Worm (Caenorhabditis elegans): ENCODE measurements around the gene his-32.

Gene his-32

DNA sequence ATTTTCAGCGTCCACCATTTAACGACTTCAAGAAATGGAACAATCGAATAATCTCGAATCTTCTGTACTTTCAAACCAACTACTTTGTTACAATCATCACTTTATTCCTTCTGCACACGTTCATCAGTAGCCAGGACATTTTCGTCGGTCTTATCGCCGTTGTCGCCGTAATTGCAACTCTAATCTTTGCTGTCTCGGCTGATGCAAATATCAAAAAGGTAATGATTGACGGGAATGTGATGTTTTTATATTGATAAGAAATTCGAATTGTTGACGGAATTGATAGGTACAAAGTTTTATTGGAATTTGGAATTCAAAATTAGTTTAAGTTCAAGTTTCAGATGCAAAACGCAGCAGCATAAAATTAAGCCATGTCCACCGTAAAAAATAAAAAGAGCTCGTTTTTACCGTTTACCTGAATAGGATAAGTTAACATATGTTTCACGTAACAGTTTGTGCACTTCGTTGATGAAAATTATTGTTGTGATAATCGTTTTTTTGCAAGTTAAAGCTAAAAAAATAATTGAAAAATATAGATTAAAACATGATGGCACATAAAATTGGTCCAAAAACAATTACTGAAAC, 46.3 kb downstream of the his-32 start (continued):
- TF ChIP-seq nhr-25 (tag; optimal IDR thresholded peaks at IDR 0.05; ENCODE audit: borderline replicate concordance, insufficient read depth) (no peak), ctbp-1 (GFP tag; IDR thresholded peaks at IDR 0.05) (no peak), dpl-1 (GFP tag; optimal IDR thresholded peaks at IDR 0.05) (no peak)

DNA sequence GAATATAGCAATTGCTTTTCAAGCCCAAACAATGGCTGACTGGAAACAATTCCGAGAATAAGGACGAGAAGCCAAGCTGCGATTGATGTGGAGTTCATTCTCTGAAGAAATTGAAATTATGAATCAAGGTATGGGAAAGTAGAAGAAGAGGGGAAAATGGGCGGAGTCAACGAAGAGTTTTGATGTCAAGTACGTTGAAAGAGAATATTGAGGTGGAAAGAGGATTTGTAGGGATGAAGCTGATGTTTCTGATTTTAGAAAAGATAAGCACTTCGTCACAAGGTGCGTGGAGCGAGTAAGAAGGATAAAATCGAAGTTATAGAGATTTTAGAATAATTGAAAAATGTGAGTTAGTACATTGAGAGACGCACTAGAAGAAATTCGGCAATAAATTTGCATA, 48.6 kb downstream of the his-32 start, which contains the start of gene D2096.9:
TSS of gene D2096.9 (minus strand) at position 101 of the 400 bp plus-strand sequence.
- peak in 1 of 2 experiments; percentile 52 for TF ChIP-seq unc-62 (GFP tag; optimal IDR thresholded peaks at IDR 0.05 in 1 of 2)
- TF ChIP-seq unc-62 (tag; optimal IDR thresholded peaks at IDR 0.05) = no peak
- no peak for TF ChIP-seq lin-39 (tag; optimal IDR thresholded peaks at IDR 0.05)
- TF ChIP-seq vab-7 (GFP tag; IDR thresholded peaks at IDR 0.05) = no peak
- TF ChIP-seq skn-1 (tag; optimal IDR thresholded peaks at IDR 0.05) = no peak
- TF ChIP-seq zfp-2 (tag; optimal IDR thresholded peaks at IDR 0.05) = no peak
- no peak for TF ChIP-seq dpl-1 (GFP tag; optimal IDR thresholded peaks at IDR 0.05)
- TF ChIP-seq mxl-3 (GFP tag; optimal IDR thresholded peaks at IDR 0.05) = no peak
- no peak for TF ChIP-seq ceh-62 (tag; optimal IDR thresholded peaks at IDR 0.05)
